Fruit fly (Drosophila melanogaster): Measurements from ENCODE around the gene CG33764.

The CG33764 gene

dm6 chr3L:4221226-4221770 is 46.0 kb downstream of the CG33764 start (continued):
- TF ChIP-seq ci (GFP tag; IDR thresholded peaks at IDR 0.05) (0 out of 3 replicates have a peak, but pooled peaks have one; percentile 43), pnt (GFP tag; optimal IDR thresholded peaks at IDR 0.05) (no peak), kni (GFP tag; optimal IDR thresholded peaks at IDR 0.05) (peak; percentile 13), pfk (GFP tag; optimal IDR thresholded peaks at IDR 0.05) (no peak), ken (GFP tag; IDR thresholded peaks at IDR 0.05) (no peak), gem (tag; optimal IDR thresholded peaks at IDR 0.05) (peak; percentile 18), Deaf1 (tag; optimal IDR thresholded peaks at IDR 0.05) (peak; percentile 97), CG2199 (GFP tag; IDR thresholded peaks at IDR 0.05) (no peak), lilli (GFP tag; optimal IDR thresholded peaks at IDR 0.05) (no peak), CG15514 (GFP tag; optimal IDR thresholded peaks at IDR 0.05) (peak; percentile 52), Meics (GFP tag; optimal IDR thresholded peaks at IDR 0.05) (peak; percentile 22), sima (GFP tag; optimal IDR thresholded peaks at IDR 0.05) (no peak), Nf-YC (tag; optimal IDR thresholded peaks at IDR 0.05) (peak; percentile 34), stc (GFP tag; IDR thresholded peaks at IDR 0.05) (no peak), CG1529 (GFP tag; optimal IDR thresholded peaks at IDR 0.05) (no peak), Sin3A (optimal IDR thresholded peaks at IDR 0.05) (no peak), pzg (GFP tag; optimal IDR thresholded peaks at IDR 0.05) (no peak), fu2 (GFP tag; optimal IDR thresholded peaks at IDR 0.05) (no peak), CG7271 (tag; optimal IDR thresholded peaks at IDR 0.05) (no peak), CG9609 (GFP tag; optimal IDR thresholded peaks at IDR 0.05) (no peak), sob (GFP tag; IDR thresholded peaks at IDR 0.05) (no peak), gro (GFP tag; optimal IDR thresholded peaks at IDR 0.05) (no peak), Hr51 (GFP tag; optimal IDR thresholded peaks at IDR 0.05) (no peak), Gsc (GFP tag; IDR thresholded peaks at IDR 0.05) (no peak), Scr (GFP tag; IDR thresholded peaks at IDR 0.05; ENCODE audit: partially characterized antibody) (no peak), grau (tag; optimal IDR thresholded peaks at IDR 0.05) (no peak), CG10321 (GFP tag; IDR thresholded peaks at IDR 0.05) (0 out of 2 replicates have a peak, but pooled peaks have one; percentile 11), salm (tag; optimal IDR thresholded peaks at IDR 0.05) (no peak), CG13624 (GFP tag; optimal IDR thresholded peaks at IDR 0.05) (no peak), CG11398 (GFP tag; optimal IDR thresholded peaks at IDR 0.05) (no peak), grn (GFP tag; optimal IDR thresholded peaks at IDR 0.05) (peak; percentile 84), CG14860 (GFP tag; IDR thresholded peaks at IDR 0.05; ENCODE audit: partially characterized antibody) (no peak), corto (GFP tag; optimal IDR thresholded peaks at IDR 0.05) (no peak), nerfin-2 (GFP tag; IDR thresholded peaks at IDR 0.05; ENCODE audit: partially characterized antibody) (no peak), shn (GFP tag; optimal IDR thresholded peaks at IDR 0.05) (no peak), CG17829 (tag; optimal IDR thresholded peaks at IDR 0.05) (no peak), yki (optimal IDR thresholded peaks at IDR 0.05) (no peak), CG6689 (GFP tag; IDR thresholded peaks at IDR 0.05) (no peak), vfl (GFP tag; optimal IDR thresholded peaks at IDR 0.05) (no peak), CG2116 (GFP tag; optimal IDR thresholded peaks at IDR 0.05) (no peak), CG10654 (GFP tag; optimal IDR thresholded peaks at IDR 0.05) (no peak), CG10366 (GFP tag; IDR thresholded peaks at IDR 0.05) (no peak), Antp (GFP tag; optimal IDR thresholded peaks at IDR 0.05) (no peak), sd (tag; optimal IDR thresholded peaks at IDR 0.05) (peak; percentile 99), esg (GFP tag; conservative IDR thresholded peaks at IDR 0.05) (no peak), CG33213 (GFP tag; optimal IDR thresholded peaks at IDR 0.05) (no peak), Asciz (GFP tag; optimal IDR thresholded peaks at IDR 0.05) (no peak), br (optimal IDR thresholded peaks at IDR 0.05) (no peak), CG17385 (GFP tag; optimal IDR thresholded peaks at IDR 0.05) (no peak), slou (GFP tag; optimal IDR thresholded peaks at IDR 0.05) (no peak), E2f2 (GFP tag; IDR thresholded peaks at IDR 0.05) (0 out of 2 replicates have a peak, but pooled peaks have one; percentile 15), CG8281 (tag; optimal IDR thresholded peaks at IDR 0.05) (no peak)
